Fruit fly (Drosophila melanogaster): ENCODE data around the gene tilB.
A peak's percentile ranks its signal among the peaks of the same experiment; 100 is the strongest.

tilB gene

DNA sequence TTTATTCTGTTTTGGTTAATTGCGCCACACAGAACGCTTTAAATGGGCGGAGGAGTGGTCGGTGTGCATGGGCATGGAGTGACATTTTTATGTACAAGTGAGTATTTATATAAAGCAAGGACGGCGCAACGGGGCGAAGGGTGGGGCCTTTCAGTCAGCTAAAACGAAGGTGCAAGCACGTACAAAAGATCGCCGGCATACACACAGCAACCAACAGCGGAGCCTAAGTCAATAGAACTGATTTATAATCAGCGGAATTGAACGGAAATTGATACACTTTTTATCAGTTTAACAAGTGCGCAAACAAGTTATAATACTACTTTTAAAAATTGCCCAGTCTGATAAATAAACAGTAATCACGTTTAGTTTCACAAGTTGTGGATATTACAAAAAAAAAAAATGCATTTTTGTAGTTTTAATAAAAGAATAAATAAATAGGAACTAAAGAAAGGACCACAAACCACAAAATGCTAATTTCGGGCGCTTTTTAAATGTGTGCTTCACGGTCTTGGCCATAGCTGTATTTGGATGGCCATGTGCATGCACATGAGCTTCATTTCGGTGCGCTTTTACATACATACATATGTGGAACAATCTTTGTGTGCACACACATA lies 29.8 kb downstream of the tilB start:
- TF ChIP-seq Ets98B (GFP tag; IDR thresholded peaks at IDR 0.05) (peak; percentile 18; the same call in 1 of the 2 replicates), Snoo (tag; optimal IDR thresholded peaks at IDR 0.05) (peak; percentile 75), CG4496 (GFP tag; IDR thresholded peaks at IDR 0.05) (no peak), Pif1A (GFP tag; optimal IDR thresholded peaks at IDR 0.05) (peak; percentile 64), fd96Ca (GFP tag; IDR thresholded peaks at IDR 0.05) (0 out of 3 replicates have a peak, but pooled peaks have one; percentile 20), Pif1B (GFP tag; optimal IDR thresholded peaks at IDR 0.05) (peak; percentile 45), CG15710 (tag; optimal IDR thresholded peaks at IDR 0.05) (peak; percentile 33), rn (GFP tag; IDR thresholded peaks at IDR 0.05) (no peak), CG32121 (GFP tag; IDR thresholded peaks at IDR 0.05) (peak; percentile 25; the same call in 1 of the 2 replicates), CG9948 (tag; optimal IDR thresholded peaks at IDR 0.05) (peak; percentile 19), CG8159 (tag; optimal IDR thresholded peaks at IDR 0.05) (peak; percentile 31), EcR (GFP tag; optimal IDR thresholded peaks at IDR 0.05) (no peak), CG10348 (GFP tag; IDR thresholded peaks at IDR 0.05) (no peak), CG13204 (GFP tag; optimal IDR thresholded peaks at IDR 0.05) (no peak), CG17806 (tag; optimal IDR thresholded peaks at IDR 0.05) (peak; percentile 23), CG34367 (tag; optimal IDR thresholded peaks at IDR 0.05) (peak; percentile 28), CG8301 (tag; optimal IDR thresholded peaks at IDR 0.05) (peak; percentile 64)

DNA sequence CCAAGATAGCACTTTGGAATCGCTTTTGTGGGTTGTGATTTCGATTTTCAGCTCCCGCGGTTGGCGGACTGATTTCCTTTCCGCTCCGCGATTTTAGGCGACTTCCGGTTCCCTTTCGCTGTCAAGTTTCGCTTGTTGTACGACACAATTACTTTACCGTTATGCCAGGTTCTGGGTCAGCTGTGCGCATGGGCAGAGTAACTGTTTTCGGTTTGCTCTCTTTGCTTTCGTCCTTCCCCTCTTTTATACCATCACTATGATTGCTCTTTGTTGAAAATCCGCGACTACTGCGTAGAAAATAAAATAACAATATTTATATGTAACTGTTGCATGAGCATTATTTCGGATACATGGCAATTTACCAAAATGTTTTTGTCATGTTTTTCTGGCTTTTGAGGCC lies 31.1 kb downstream of the tilB start:
- TF ChIP-seq CG17806 (tag; optimal IDR thresholded peaks at IDR 0.05) (no peak), CG8301 (tag; optimal IDR thresholded peaks at IDR 0.05) (no peak), CG9948 (tag; optimal IDR thresholded peaks at IDR 0.05) (no peak), CG10348 (GFP tag; IDR thresholded peaks at IDR 0.05) (no peak), Pif1A (GFP tag; optimal IDR thresholded peaks at IDR 0.05) (no peak), Snoo (tag; optimal IDR thresholded peaks at IDR 0.05) (no peak), gl (tag; optimal IDR thresholded peaks at IDR 0.05) (no peak), CG8159 (tag; optimal IDR thresholded peaks at IDR 0.05) (no peak), rn (GFP tag; IDR thresholded peaks at IDR 0.05) (no peak), CG34367 (tag; optimal IDR thresholded peaks at IDR 0.05) (no peak), CG14655 (GFP tag; optimal IDR thresholded peaks at IDR 0.05) (no peak), CG12605 (GFP tag; IDR thresholded peaks at IDR 0.05) (no peak), EcR (GFP tag; optimal IDR thresholded peaks at IDR 0.05) (no peak), CG13204 (GFP tag; optimal IDR thresholded peaks at IDR 0.05) (no peak), D1 (tag; optimal IDR thresholded peaks at IDR 0.05) (no peak), CG32121 (GFP tag; IDR thresholded peaks at IDR 0.05) (no peak), Ets98B (GFP tag; IDR thresholded peaks at IDR 0.05) (no peak), Pif1B (GFP tag; optimal IDR thresholded peaks at IDR 0.05) (no peak), CG15710 (tag; optimal IDR thresholded peaks at IDR 0.05) (no peak), fd96Ca (GFP tag; IDR thresholded peaks at IDR 0.05) (no peak)

DNA sequence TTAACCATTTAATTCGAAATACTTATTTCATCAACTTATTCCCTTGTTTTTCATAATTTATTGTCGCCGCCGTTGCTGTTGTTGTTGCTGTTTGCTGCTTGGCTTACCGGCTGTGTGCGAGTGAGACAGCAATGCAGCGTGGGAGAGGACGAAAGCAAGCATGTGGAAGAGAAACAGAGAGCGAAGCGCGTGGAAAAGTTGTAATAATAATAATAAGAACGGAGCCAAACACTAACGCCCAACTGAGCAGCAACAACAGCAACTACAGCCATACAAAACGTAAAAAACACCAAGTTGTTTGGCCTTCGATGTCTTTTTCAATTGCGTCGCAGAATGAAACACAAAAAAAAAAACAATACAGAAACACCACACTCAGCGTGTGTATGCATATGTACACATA lies 31.6 kb downstream of the tilB start:
- TF ChIP-seq Pif1B (GFP tag; optimal IDR thresholded peaks at IDR 0.05) = no peak
- TF ChIP-seq CG17806 (tag; optimal IDR thresholded peaks at IDR 0.05) = no peak
- TF ChIP-seq CG15710 (tag; optimal IDR thresholded peaks at IDR 0.05) = no peak
- peak; percentile 9 for TF ChIP-seq gl (tag; optimal IDR thresholded peaks at IDR 0.05)
- no peak for TF ChIP-seq D1 (tag; optimal IDR thresholded peaks at IDR 0.05)
- TF ChIP-seq CG32121 (GFP tag; IDR thresholded peaks at IDR 0.05) = 0 out of 2 replicates have a peak, but pooled peaks have one; percentile 18
- TF ChIP-seq CG14655 (GFP tag; optimal IDR thresholded peaks at IDR 0.05) = peak; percentile 35
- TF ChIP-seq CG8301 (tag; optimal IDR thresholded peaks at IDR 0.05) = no peak
- peak; percentile 47 for TF ChIP-seq CG12605 (GFP tag; IDR thresholded peaks at IDR 0.05)
- TF ChIP-seq EcR (GFP tag; optimal IDR thresholded peaks at IDR 0.05) = no peak
- TF ChIP-seq Snoo (tag; optimal IDR thresholded peaks at IDR 0.05) = no peak
- no peak for TF ChIP-seq CG8159 (tag; optimal IDR thresholded peaks at IDR 0.05)
- TF ChIP-seq CG13204 (GFP tag; optimal IDR thresholded peaks at IDR 0.05) = no peak
- TF ChIP-seq Pif1A (GFP tag; optimal IDR thresholded peaks at IDR 0.05) = peak; percentile 5
- TF ChIP-seq fd96Ca (GFP tag; IDR thresholded peaks at IDR 0.05) = 0 out of 3 replicates have a peak, but pooled peaks have one; percentile 9
- TF ChIP-seq CG10348 (GFP tag; IDR thresholded peaks at IDR 0.05) = no peak
- TF ChIP-seq CG34367 (tag; optimal IDR thresholded peaks at IDR 0.05) = no peak
- peak; percentile 38; the same call in 1 of the 3 replicates for TF ChIP-seq CG4496 (GFP tag; IDR thresholded peaks at IDR 0.05)
- TF ChIP-seq rn (GFP tag; IDR thresholded peaks at IDR 0.05) = no peak

DNA sequence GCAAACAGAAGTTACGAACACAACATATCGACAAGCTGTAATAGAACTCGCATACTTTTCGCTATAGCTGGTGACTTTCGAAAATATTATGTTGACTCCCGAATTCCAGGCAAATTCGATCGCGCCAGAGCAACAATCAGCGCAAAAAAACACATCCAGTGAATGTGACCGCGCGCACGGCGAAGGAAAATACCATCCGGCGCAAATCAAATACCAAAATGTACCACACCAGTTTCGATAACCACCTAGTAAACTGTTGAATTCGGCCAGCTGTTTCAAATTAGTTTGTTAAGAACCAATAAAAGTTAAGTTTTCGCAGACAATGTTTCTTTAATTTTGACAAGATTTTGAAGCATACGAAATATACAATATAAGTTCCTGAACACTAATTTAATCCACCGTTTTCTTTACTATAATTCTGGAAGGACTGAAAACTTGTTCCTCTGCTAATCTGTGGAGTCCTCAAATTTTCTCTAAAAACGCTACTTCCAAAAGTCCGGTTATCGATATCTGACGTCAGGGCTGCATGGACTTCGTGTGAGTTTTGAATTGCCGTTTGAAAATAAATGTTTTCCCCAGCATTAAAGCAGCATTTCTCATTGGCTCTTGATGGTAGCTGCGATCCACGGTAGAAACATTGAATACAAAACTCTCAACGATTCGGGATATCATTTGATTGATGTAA lies 32.5 kb downstream of the tilB start, which contains the start of the genes Cp110 and CG12576:
Gene Cp110 (plus strand): TSS at position 223 of the 685 bp plus-strand sequence.
Gene CG12576 (minus strand): TSS at position 498 of the 685 bp plus-strand sequence.
- no peak for TF ChIP-seq CG32121 (GFP tag; IDR thresholded peaks at IDR 0.05)
- TF ChIP-seq CG8159 (tag; optimal IDR thresholded peaks at IDR 0.05) = no peak
- no peak for TF ChIP-seq CG15710 (tag; optimal IDR thresholded peaks at IDR 0.05)
- TF ChIP-seq CG10348 (GFP tag; IDR thresholded peaks at IDR 0.05) = no peak
- TF ChIP-seq EcR (GFP tag; optimal IDR thresholded peaks at IDR 0.05) = no peak
- no peak for TF ChIP-seq Pif1B (GFP tag; optimal IDR thresholded peaks at IDR 0.05)
- TF ChIP-seq Snoo (tag; optimal IDR thresholded peaks at IDR 0.05) = no peak
- TF ChIP-seq Ets98B (GFP tag; IDR thresholded peaks at IDR 0.05) = no peak
- no peak for TF ChIP-seq gl (tag; optimal IDR thresholded peaks at IDR 0.05)
- TF ChIP-seq CG17806 (tag; optimal IDR thresholded peaks at IDR 0.05) = no peak
- no peak for TF ChIP-seq CG12605 (GFP tag; IDR thresholded peaks at IDR 0.05)
- TF ChIP-seq Pif1A (GFP tag; optimal IDR thresholded peaks at IDR 0.05) = no peak
- no peak for TF ChIP-seq CG4496 (GFP tag; IDR thresholded peaks at IDR 0.05)

DNA sequence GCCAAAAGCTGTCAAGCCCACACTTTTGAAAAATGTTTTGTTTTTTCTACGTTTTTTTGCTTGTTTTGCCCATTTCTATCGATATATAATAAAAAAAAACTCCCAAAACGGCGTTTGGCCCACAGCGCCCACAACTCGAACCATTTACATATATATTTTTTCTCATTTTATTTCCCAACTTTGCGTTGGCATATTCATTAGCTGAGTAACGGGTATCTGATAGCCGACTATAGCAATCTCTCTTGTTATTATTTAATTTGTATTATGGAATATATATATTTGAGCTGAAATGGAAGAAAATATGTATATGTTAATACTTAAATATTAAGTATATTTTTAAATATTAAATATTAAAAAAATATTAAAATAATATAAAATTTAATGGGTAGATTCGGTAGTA lies 37.0 kb downstream of the tilB start:
- TF ChIP-seq fd96Ca (GFP tag; IDR thresholded peaks at IDR 0.05) = no peak
- no peak for TF ChIP-seq CG4496 (GFP tag; IDR thresholded peaks at IDR 0.05)
- no peak for TF ChIP-seq CG13204 (GFP tag; optimal IDR thresholded peaks at IDR 0.05)
- TF ChIP-seq rn (GFP tag; IDR thresholded peaks at IDR 0.05) = no peak
- no peak for TF ChIP-seq EcR (GFP tag; optimal IDR thresholded peaks at IDR 0.05)
- no peak for TF ChIP-seq CG32121 (GFP tag; IDR thresholded peaks at IDR 0.05)
- TF ChIP-seq CG15710 (tag; optimal IDR thresholded peaks at IDR 0.05) = no peak
- TF ChIP-seq CG14655 (GFP tag; optimal IDR thresholded peaks at IDR 0.05) = no peak
- no peak for TF ChIP-seq Ets98B (GFP tag; IDR thresholded peaks at IDR 0.05)
- TF ChIP-seq Snoo (tag; optimal IDR thresholded peaks at IDR 0.05) = no peak
- TF ChIP-seq CG12605 (GFP tag; IDR thresholded peaks at IDR 0.05) = no peak
- no peak for TF ChIP-seq gl (tag; optimal IDR thresholded peaks at IDR 0.05)

Measured in whole organism, pupa.